Fruit fly (Drosophila melanogaster) Kc167 (cell line): ENCODE data around the gene Ski6.

Source experiments
- Myc ChIP-seq: fragments of >200 bp; optimal IDR thresholded peaks from 2 replicates; lab custom pipeline; 2017; ENCODE audit warnings: missing external identifiers
- Sin3A ChIP-seq: fragments of >200 bp; optimal IDR thresholded peaks from 2 replicates; lab custom pipeline; 2018; ENCODE audit warnings: missing external identifiers
- h ChIP-seq: fragments of >200 bp; optimal IDR thresholded peaks from 3 replicates; lab custom pipeline; 2018; ENCODE audit warnings: missing external identifiers
- insv ChIP-seq: fragments of >200 bp; optimal IDR thresholded peaks from 3 replicates; lab custom pipeline; 2018; ENCODE audit warnings: missing external identifiers
- psq ChIP-seq: fragments of >200 bp; optimal IDR thresholded peaks from 2 replicates; lab custom pipeline; 2017; ENCODE audit warnings: missing external identifiers
- ttk ChIP-seq: sonication (Bioruptor generic); optimal IDR thresholded peaks from 2 replicates; lab custom pipeline; 2017; ENCODE audit warnings: missing external identifiers

Gene Ski6

dm6 chr2L:13206857-13207463, 15.3 kb downstream of the Ski6 start:
- TF ChIP-seq Myc = no peak

- TF ChIP-seq Myc = no peak
- no peak for TF ChIP-seq insv (lab: Kevin White, UChicago)
- no peak for TF ChIP-seq psq (lab: Kevin White, UChicago)
Measured at dm6 chr2L:13206077-13206668, 16.1 kb downstream of the Ski6 start.

DNA sequence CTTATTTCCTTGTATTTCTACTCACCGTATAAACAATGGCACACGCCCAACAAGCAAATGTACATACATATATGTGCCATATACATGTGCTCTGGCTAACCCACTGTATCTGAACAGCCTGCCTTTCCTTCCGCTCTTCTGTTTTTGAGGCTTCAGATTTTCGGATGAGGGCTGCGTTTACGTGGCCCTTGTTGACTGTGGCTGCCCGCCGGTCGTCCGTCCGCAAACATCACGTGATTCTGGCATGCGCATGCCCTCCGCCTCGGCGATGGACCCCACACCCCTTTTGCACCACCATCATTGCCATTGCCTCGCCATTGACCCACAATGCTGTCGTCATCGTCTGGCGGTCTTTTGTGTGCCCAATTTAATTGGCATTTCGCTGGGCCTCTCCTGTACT, 17.0 kb downstream of the Ski6 start:
- no peak for TF ChIP-seq insv (lab: Kevin White, UChicago)
- TF ChIP-seq Myc = no peak
- TF ChIP-seq psq (lab: Kevin White, UChicago) = no peak
- TF ChIP-seq Sin3A (lab: Kevin White, UChicago) = no peak
- TF ChIP-seq h = no peak
- no peak for TF ChIP-seq ttk (lab: Kevin White, UChicago)

DNA sequence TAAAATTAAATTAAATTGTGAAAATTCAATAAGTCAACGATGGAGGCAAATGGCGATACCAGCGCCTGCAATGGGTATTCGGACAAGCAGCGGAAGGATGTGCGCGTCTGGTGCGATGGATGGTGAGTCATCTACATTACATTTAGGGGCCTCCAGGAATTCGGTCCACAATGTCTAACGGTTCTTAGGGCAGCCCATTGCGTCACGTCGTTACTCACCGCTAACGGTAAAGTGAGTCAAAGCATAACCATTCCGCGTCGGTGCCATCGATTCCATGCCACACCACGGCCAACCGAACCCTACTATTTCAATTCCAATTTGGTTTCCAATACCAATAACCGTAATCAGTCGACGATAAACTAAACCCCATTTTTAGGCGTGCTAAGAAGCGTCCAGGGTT, 18.1 kb downstream of the Ski6 start:
- TF ChIP-seq insv (lab: Kevin White, UChicago) (no peak), Sin3A (lab: Kevin White, UChicago) (no peak), Myc (no peak), psq (lab: Kevin White, UChicago) (no peak), h (no peak)

dm6 chr2L:13203437-13204137, 18.6 kb downstream of the Ski6 start, which contains the start of gene Pect:
TSS of gene Pect (plus strand) at chr2L:13203762.
- TF ChIP-seq ttk (lab: Kevin White, UChicago) = no peak

DNA sequence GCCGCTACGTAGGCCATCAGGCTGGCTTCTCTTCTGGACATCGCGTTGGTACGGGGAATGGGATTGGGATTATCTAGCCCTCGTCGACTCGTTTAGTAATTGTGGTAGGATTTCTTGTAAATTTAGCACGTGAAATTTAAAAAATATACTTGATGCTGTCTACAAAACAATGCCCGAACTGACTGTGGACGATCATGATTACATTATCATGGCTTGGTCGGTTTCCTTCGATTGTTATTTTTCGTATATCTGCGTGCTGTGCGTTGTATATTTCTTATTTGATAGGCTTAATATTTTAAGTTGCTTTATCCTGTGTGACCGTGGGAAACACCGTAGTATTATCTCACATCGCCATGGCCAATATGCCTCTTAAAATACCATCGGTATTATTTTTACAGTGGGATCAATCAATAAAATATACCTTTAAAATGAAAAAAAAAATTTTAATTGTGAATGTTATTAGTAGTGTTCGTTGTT, 19.2 kb downstream of the Ski6 start, which contains the start of gene CG16972:
Gene CG16972, minus strand, starts transcription at position 336 of the 477 bp plus-strand sequence.
- no peak for TF ChIP-seq insv (lab: Kevin White, UChicago)

DNA sequence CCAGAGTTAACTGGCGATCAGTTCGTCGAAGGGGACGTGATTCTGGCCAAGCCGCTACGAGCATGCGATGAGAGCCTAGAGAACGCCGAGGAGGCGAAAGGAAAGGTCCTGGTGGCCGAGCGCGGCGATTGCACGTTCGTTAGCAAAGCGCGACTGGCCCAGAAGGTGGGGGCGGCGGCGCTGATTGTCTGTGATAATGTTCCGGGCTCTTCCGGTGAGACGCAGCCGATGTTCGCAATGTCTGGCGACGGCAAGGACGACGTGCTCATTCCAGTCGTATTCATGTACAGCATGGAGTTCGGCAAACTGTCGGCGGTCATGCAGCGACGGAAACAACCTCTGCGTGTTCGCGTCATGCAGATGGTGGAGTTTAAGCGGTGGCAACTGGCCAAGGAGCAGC, 26.4 kb downstream of the Ski6 start:
- TF ChIP-seq psq (lab: Kevin White, UChicago) (no peak), h (no peak), Sin3A (lab: Kevin White, UChicago) (no peak), Myc (no peak), ttk (lab: Kevin White, UChicago) (no peak), insv (lab: Kevin White, UChicago) (no peak)

DNA sequence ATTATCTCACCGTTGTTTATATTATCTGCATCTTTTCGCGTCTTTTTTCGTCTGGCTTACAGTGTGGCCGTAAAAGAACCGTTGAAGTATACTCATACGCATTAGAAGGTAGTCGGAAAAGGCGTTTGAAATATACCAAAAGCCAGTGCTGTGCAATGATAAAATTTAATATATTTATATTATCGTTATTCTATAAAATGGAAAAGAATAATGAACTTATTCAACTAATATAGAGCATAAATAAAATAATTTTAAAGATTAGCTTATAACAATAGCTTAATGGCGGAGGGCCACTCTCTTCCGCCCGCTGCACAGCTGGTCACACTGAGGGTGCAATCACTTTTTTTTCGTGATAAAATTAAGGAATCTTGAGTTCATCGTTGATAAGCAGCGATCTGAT, 30.3 kb downstream of the Ski6 start, which contains the start of the genes CG16974 and Edem2:
Gene CG16974, minus strand, starts transcription at position 86 of the 400 bp plus-strand sequence.
Gene Edem2, plus strand, starts transcription at position 308 of the 400 bp plus-strand sequence.
- no peak for TF ChIP-seq insv (lab: Kevin White, UChicago)
- TF ChIP-seq psq (lab: Kevin White, UChicago) = no peak
- no peak for TF ChIP-seq Myc
- no peak for TF ChIP-seq h
- no peak for TF ChIP-seq ttk (lab: Kevin White, UChicago)
- no peak for TF ChIP-seq Sin3A (lab: Kevin White, UChicago)

DNA sequence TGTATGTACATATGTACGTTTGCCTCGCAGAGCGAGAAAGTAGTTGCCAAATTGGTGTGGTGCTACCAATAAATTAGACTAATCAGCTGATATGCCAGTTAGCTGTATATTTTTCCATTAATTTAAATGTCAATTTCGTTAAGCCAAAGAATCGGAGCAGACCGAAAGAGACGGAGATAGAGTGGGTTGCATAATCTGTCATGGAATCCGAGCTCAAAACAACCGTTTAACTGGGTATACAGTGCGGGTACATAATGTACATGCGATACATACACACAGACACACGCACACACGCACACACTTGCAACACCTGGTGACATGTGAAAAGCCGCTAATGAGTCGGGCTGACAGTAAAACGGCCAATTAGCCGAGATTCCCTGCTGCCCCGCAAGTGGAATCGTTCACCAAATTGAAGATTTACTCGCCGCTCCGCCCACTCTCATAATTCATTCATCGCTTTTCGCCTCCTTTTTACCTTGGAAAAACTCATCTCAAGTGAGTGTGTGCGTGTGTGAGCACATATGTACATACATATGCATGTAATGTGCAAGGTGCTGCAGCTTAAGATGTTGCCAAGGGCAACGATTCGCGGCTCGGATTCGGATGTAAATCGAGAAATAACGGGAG, 31.1 kb downstream of the Ski6 start:
- TF ChIP-seq h = no peak
- TF ChIP-seq Sin3A (lab: Kevin White, UChicago) = no peak
- no peak for TF ChIP-seq insv (lab: Kevin White, UChicago)
- TF ChIP-seq Myc = no peak
- TF ChIP-seq ttk (lab: Kevin White, UChicago) = no peak
- TF ChIP-seq psq (lab: Kevin White, UChicago) = no peak

DNA sequence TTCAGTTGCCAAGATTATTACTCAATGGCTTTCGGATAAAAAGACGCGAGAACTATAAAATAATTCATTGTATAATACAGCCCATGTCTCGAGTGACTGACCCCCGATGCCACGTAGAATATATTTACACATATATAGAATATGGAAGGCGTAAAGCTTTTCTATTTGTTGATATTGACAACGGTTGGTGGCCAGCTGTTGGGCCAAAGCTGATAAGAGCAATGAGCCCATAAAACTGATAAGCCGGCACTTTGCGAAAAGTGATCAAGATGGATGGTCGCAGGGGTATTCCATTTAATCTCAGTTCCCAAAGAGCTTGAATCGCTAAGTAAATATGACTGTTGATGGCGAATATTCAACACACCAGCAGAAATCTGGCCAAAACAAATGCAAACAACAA, 31.7 kb downstream of the Ski6 start:
- TF ChIP-seq ttk (lab: Kevin White, UChicago) (no peak), Myc (no peak), Sin3A (lab: Kevin White, UChicago) (no peak)

DNA sequence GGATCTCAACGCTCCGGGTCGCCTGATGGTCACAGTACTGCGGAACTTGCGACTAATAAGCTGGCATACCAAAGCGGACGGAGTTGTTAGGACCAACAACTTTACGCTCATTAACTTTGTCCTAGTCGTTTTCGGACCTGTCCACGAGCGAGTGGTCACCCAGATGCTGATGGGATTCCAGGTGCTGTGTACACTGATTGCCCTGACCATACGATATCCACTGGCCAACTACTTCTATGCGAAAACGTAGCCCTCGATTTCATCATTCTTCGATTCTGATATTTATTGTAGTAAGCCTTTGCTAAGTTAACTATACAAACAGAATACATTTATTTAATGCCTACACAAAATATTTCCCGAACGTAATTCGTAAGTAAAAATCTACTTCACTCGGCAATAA, 39.1 kb downstream of the Ski6 start, which contains the start of gene Rsph1:
Gene Rsph1, plus strand, starts transcription at position 301 of the 400 bp plus-strand sequence.
- no peak for TF ChIP-seq h
- TF ChIP-seq Myc = no peak
- no peak for TF ChIP-seq psq (lab: Kevin White, UChicago)
- no peak for TF ChIP-seq Sin3A (lab: Kevin White, UChicago)
- TF ChIP-seq ttk (lab: Kevin White, UChicago) = no peak
- no peak for TF ChIP-seq insv (lab: Kevin White, UChicago)

DNA sequence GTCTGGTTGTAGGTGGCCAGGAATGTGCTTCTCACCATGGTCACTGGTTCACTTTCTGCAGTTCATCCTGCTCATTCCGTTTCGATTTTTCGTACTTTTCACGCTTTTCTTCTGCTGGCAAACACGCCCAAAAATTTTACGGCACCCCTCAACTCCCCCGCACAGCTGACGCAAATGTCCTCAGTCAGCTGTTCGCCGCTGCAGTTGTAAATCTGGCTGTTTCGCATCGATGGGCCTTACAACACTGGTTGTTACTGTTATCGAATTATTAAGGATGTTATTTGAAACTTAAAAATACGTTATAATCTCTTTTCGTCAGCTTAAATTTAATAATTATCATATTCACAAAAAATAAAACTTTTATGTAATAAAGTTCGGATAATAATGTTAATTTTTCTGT, 39.8 kb downstream of the Ski6 start, which contains the start of gene Mgat3:
Gene Mgat3, minus strand, starts transcription at position 182 of the 400 bp plus-strand sequence.
- TF ChIP-seq h (no peak), ttk (lab: Kevin White, UChicago) (no peak), Myc (no peak), psq (lab: Kevin White, UChicago) (no peak), insv (lab: Kevin White, UChicago) (no peak), Sin3A (lab: Kevin White, UChicago) (no peak)
